Worm (Caenorhabditis elegans): ENCODE data around the gene Y70G10A.3.
"Not testable (repeated sequence)": the region's sequence is repeated elsewhere in the genome, so short reads cannot be mapped to it uniquely, and the experiment has no call there.

ce11 chrIII:10266824-10267223 lies 27.9 kb downstream of the Y70G10A.3 start, which contains the start of gene inpp-4B:
- TF ChIP-seq snpc-4 (GFP tag; optimal IDR thresholded peaks at IDR 0.05); snpc-4 (tag; optimal IDR thresholded peaks at IDR 0.05); ceh-58 (GFP tag; IDR thresholded peaks at IDR 0.05): not testable (repeated sequence)

All from whole organism, young adult.